Worm (Caenorhabditis elegans) whole organism, L3 larva: ENCODE measurements around the gene Y48A6C.4.

Experiments
- egl-5 ChIP-seq: fragments of 150-350 bp; optimal IDR thresholded peaks from 2 replicates; lab custom pipeline; 2017; ENCODE audit warnings: missing biosample characterization, missing genetic modification reagents, missing genetic modification characterization, inconsistent platforms
- elt-2 ChIP-seq: sonication (generic microtip); optimal IDR thresholded peaks from 2 replicates; lab custom pipeline; 2016; ENCODE audit warnings: missing genetic modification reagents, mild to moderate bottlenecking, missing genetic modification characterization, missing compliant biosample characterization
- nhr-28 ChIP-seq: fragments of 150-350 bp; optimal IDR thresholded peaks from 2 replicates; lab custom pipeline; 2014; ENCODE audit warnings: missing biosample characterization, missing genetic modification characterization
- pqm-1 ChIP-seq: fragments of 150-350 bp; optimal IDR thresholded peaks from 2 replicates; lab custom pipeline; 2017; ENCODE audit warnings: missing biosample characterization, missing genetic modification characterization, inconsistent platforms
- snpc-4 ChIP-seq: fragments of 150-350 bp; optimal IDR thresholded peaks from 2 replicates; lab custom pipeline; 2014; ENCODE audit warnings: missing biosample characterization, missing genetic modification characterization

DNA sequence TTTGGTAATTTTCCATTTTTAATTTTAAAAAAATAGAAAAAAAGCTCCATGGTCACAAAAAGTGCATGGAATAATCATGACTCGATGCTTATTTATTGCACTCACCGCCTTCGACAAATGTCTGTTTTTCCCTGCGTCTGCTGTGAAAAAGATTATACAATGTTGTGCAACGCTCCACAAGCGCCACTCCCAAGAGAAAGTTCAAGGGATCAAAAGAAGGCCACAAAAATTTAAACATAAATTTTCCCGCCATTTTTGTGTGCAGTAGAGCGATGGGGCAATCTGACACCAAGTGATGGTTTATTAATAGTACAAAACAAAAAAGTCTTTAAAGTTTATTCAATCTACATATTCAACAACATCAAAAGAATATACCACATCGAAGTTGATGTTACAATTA lies 19.3 kb downstream of the Y48A6C.4 start, which contains the start of gene fbxa-128:
- TF ChIP-seq egl-5 (tag; lab: Kevin White, UChicago) (no peak), nhr-28 (tag; lab: Kevin White, UChicago) (no peak), snpc-4 (tag; lab: Kevin White, UChicago) (no peak), elt-2 (tag; lab: Kevin White, UChicago) (peak; percentile 47), pqm-1 (tag; lab: Kevin White, UChicago) (peak; percentile 46)
